Fruit fly (Drosophila melanogaster) whole organism, embryonic: ENCODE results near the gene CG4009.

ENCODE experiments used
- B-H2 ChIP-seq: fragments of 200-800 bp; sonication (Bioruptor generic); optimal IDR thresholded peaks from 2 replicates; lab custom pipeline; 2018; ENCODE audit warnings: missing biosample characterization, mild to moderate bottlenecking, missing genetic modification characterization
- CG13296 ChIP-seq: fragments of 200-800 bp; sonication (Bioruptor generic); optimal IDR thresholded peaks from 3 replicates; lab custom pipeline; 2018; ENCODE audit warnings: missing biosample characterization, mild to moderate bottlenecking, missing genetic modification characterization
- CG13424 ChIP-seq: fragments of 200-800 bp; sonication (Bioruptor generic); optimal IDR thresholded peaks from 2 replicates; lab custom pipeline; 2019; ENCODE audit warnings: missing biosample characterization, mild to moderate bottlenecking, missing genetic modification characterization, moderate library complexity
- CG1603 ChIP-seq: fragments of 200-800 bp; sonication (Bioruptor generic); optimal IDR thresholded peaks from 2 replicates; lab custom pipeline; 2019; ENCODE audit warnings: missing biosample characterization, mild to moderate bottlenecking, missing genetic modification characterization, moderate library complexity
- CG17359 ChIP-seq: fragments of 200-800 bp; sonication (Bioruptor generic); optimal IDR thresholded peaks from 3 replicates; lab custom pipeline; 2018; ENCODE audit warnings: missing biosample characterization, mild to moderate bottlenecking, missing genetic modification characterization, moderate library complexity
- CG17912 ChIP-seq: fragments of 200-800 bp; sonication (Bioruptor generic); optimal IDR thresholded peaks from 2 replicates; lab custom pipeline; 2018; ENCODE audit warnings: missing biosample characterization, mild to moderate bottlenecking, missing genetic modification characterization
- CG18262 ChIP-seq: fragments of 200-800 bp; optimal IDR thresholded peaks from 3 replicates; lab custom pipeline; 2019; ENCODE audit warnings: missing biosample characterization, mild to moderate bottlenecking, missing genetic modification characterization, moderate library complexity
- CG3995 ChIP-seq: fragments of 200-800 bp; sonication (Bioruptor generic); optimal IDR thresholded peaks from 3 replicates; lab custom pipeline; 2016; ENCODE audit warnings: missing biosample characterization, missing genetic modification characterization
- CG42726 ChIP-seq: fragments of 200-800 bp; sonication (Bioruptor generic); IDR thresholded peaks from 2 replicates; pipeline ENCODE4 v1.3.6; 2022; ENCODE audit warnings: missing biosample characterization, missing genetic modification characterization; ENCODE audit not compliant: partially characterized antibody
- CG4730 ChIP-seq: fragments of 200-800 bp; sonication (Bioruptor generic); IDR thresholded peaks from 2 replicates; pipeline ENCODE4 v1.3.6; 2022; ENCODE audit warnings: missing biosample characterization, missing genetic modification characterization
- CG6175 ChIP-seq: fragments of 200-800 bp; sonication (Bioruptor generic); IDR thresholded peaks from 3 replicates; pipeline ENCODE4 v1.3.6; 2022; ENCODE audit warnings: missing biosample characterization, missing genetic modification characterization
- CG6689 ChIP-seq: fragments of 200-800 bp; sonication (Bioruptor generic); IDR thresholded peaks from 2 replicates; pipeline ENCODE4 v1.3.6; 2022; ENCODE audit warnings: missing biosample characterization, missing genetic modification characterization
- CG8924 ChIP-seq: fragments of 200-800 bp; optimal IDR thresholded peaks from 3 replicates; lab custom pipeline; 2019; ENCODE audit warnings: missing biosample characterization, mild to moderate bottlenecking, missing genetic modification characterization, moderate library complexity
- CHES-1-like ChIP-seq: fragments of 200-800 bp; sonication (Bioruptor generic); optimal IDR thresholded peaks from 2 replicates; lab custom pipeline; 2016; ENCODE audit warnings: missing biosample characterization, missing genetic modification characterization
- CkIIα-i1 ChIP-seq: fragments of 200-800 bp; sonication (Bioruptor generic); IDR thresholded peaks from 2 replicates; pipeline ENCODE4 v1.3.6; 2022; ENCODE audit warnings: missing biosample characterization, missing genetic modification characterization
- D19A ChIP-seq: fragments of 200-800 bp; optimal IDR thresholded peaks from 3 replicates; lab custom pipeline; 2019; ENCODE audit warnings: missing biosample characterization, mild to moderate bottlenecking, missing genetic modification characterization, moderate library complexity
- D19B ChIP-seq: fragments of 200-800 bp; sonication (Bioruptor generic); optimal IDR thresholded peaks from 2 replicates; lab custom pipeline; 2017; ENCODE audit warnings: missing biosample characterization, mild to moderate bottlenecking, missing genetic modification characterization
- Ets65A ChIP-seq: fragments of 200-800 bp; sonication (Bioruptor generic); peaks from one replicate; lab custom pipeline; 2016; ENCODE audit warnings: missing biosample characterization, missing genetic modification characterization
- Hey ChIP-seq: fragments of 200-800 bp; sonication (Bioruptor generic); optimal IDR thresholded peaks from 3 replicates; lab custom pipeline; 2018; ENCODE audit warnings: missing biosample characterization, mild to moderate bottlenecking, missing genetic modification characterization
- Hsf ChIP-seq: fragments of 200-800 bp; sonication (Bioruptor generic); optimal IDR thresholded peaks from 3 replicates; lab custom pipeline; 2016; ENCODE audit warnings: missing biosample characterization, missing genetic modification characterization
- Lim3 ChIP-seq: fragments of 200-800 bp; sonication (Bioruptor generic); IDR thresholded peaks from 2 replicates; pipeline ENCODE4 v1.3.6; 2022; ENCODE audit warnings: missing biosample characterization, missing genetic modification characterization
- MBD-R2 ChIP-seq: fragments of 200-800 bp; sonication (Bioruptor generic); IDR thresholded peaks from 2 replicates; pipeline ENCODE4 v1.3.6; 2022; ENCODE audit warnings: missing biosample characterization, missing genetic modification characterization
- NC2β ChIP-seq: fragments of 200-800 bp; sonication (Bioruptor generic); optimal IDR thresholded peaks from 2 replicates; lab custom pipeline; 2016; ENCODE audit warnings: missing biosample characterization, missing genetic modification characterization
- Spps ChIP-seq: fragments of 200-800 bp; sonication (Bioruptor generic); optimal IDR thresholded peaks from 2 replicates; lab custom pipeline; 2018; ENCODE audit warnings: missing biosample characterization, mild to moderate bottlenecking, missing genetic modification characterization
- ase ChIP-seq: fragments of 200-800 bp; sonication (Bioruptor generic); IDR thresholded peaks from 3 replicates; pipeline ENCODE4 v1.3.6; 2022; ENCODE audit warnings: missing biosample characterization, missing genetic modification characterization
- ato ChIP-seq: fragments of 200-800 bp; sonication (Bioruptor generic); IDR thresholded peaks from 2 replicates; pipeline ENCODE4 v1.3.6; 2022; ENCODE audit warnings: missing biosample characterization, missing genetic modification characterization; ENCODE audit not compliant: partially characterized antibody
- bab2 ChIP-seq: fragments of 200-800 bp; sonication (Bioruptor generic); optimal IDR thresholded peaks from 2 replicates; lab custom pipeline; 2016; ENCODE audit warnings: missing biosample characterization, missing genetic modification characterization
- br ChIP-seq: fragments of >200 bp; optimal IDR thresholded peaks from 2 replicates; lab custom pipeline; 2017
- cad ChIP-seq: fragments of >200 bp; optimal IDR thresholded peaks from 2 replicates; lab custom pipeline; 2017; ENCODE audit warnings: missing biosample characterization, missing genetic modification characterization
- cwo ChIP-seq: fragments of 200-800 bp; sonication (Bioruptor generic); optimal IDR thresholded peaks from 3 replicates; lab custom pipeline; 2017; ENCODE audit warnings: missing biosample characterization, missing genetic modification characterization, mild to moderate bottlenecking, moderate library complexity, missing genetic modification reagents
- da ChIP-seq: fragments of 200-800 bp; sonication (Bioruptor generic); optimal IDR thresholded peaks from 2 replicates; lab custom pipeline; 2016; ENCODE audit warnings: missing biosample characterization, missing genetic modification characterization
- en ChIP-seq: fragments of 200-800 bp; sonication (Bioruptor generic); optimal IDR thresholded peaks from 2 replicates; lab custom pipeline; 2016; ENCODE audit warnings: missing biosample characterization, missing genetic modification characterization
- gro ChIP-seq: fragments of 200-800 bp; sonication (Bioruptor generic); optimal IDR thresholded peaks from 2 replicates; lab custom pipeline; 2016; ENCODE audit warnings: missing biosample characterization, missing genetic modification characterization
- jing ChIP-seq: fragments of 200-800 bp; sonication (Bioruptor generic); optimal IDR thresholded peaks from 2 replicates; lab custom pipeline; 2018; ENCODE audit warnings: missing biosample characterization, mild to moderate bottlenecking, missing genetic modification characterization
- jumu ChIP-seq: fragments of 200-800 bp; sonication (Bioruptor generic); optimal IDR thresholded peaks from 3 replicates; lab custom pipeline; 2016; ENCODE audit warnings: missing biosample characterization, missing genetic modification characterization
- kay ChIP-seq: fragments of 200-800 bp; sonication (Bioruptor generic); optimal IDR thresholded peaks from 2 replicates; lab custom pipeline; 2016; ENCODE audit warnings: missing biosample characterization, missing genetic modification characterization
- kni ChIP-seq: fragments of 200-800 bp; sonication (Bioruptor generic); optimal IDR thresholded peaks from 3 replicates; lab custom pipeline; 2017; ENCODE audit warnings: mild to moderate bottlenecking, missing biosample characterization, missing genetic modification reagents, missing genetic modification characterization
- lmd ChIP-seq: fragments of 200-800 bp; sonication (Bioruptor generic); IDR thresholded peaks from 2 replicates; pipeline ENCODE4 v1.3.6; 2022; ENCODE audit warnings: missing biosample characterization, missing genetic modification characterization
- peb ChIP-seq: fragments of 200-800 bp; sonication (Bioruptor generic); IDR thresholded peaks from 2 replicates; pipeline ENCODE4 v1.3.6; 2022; ENCODE audit warnings: missing biosample characterization, missing genetic modification characterization
- pita ChIP-seq: fragments of 200-800 bp; sonication (Bioruptor generic); optimal IDR thresholded peaks from 2 replicates; lab custom pipeline; 2017; ENCODE audit warnings: missing biosample characterization, mild to moderate bottlenecking, missing genetic modification characterization
- rib ChIP-seq: fragments of 200-800 bp; sonication (Bioruptor generic); IDR thresholded peaks from 2 replicates; pipeline ENCODE4 v1.3.6; 2022; ENCODE audit warnings: missing biosample characterization, missing genetic modification characterization
- salm ChIP-seq: fragments of 200-800 bp; sonication (Bioruptor generic); optimal IDR thresholded peaks from 2 replicates; lab custom pipeline; 2018; ENCODE audit warnings: missing biosample characterization, mild to moderate bottlenecking, missing genetic modification characterization
- sr ChIP-seq: fragments of 200-800 bp; sonication (Bioruptor generic); IDR thresholded peaks from 3 replicates; pipeline ENCODE4 v1.3.6; 2022; ENCODE audit warnings: missing biosample characterization, missing genetic modification characterization
- tap ChIP-seq: fragments of 200-800 bp; optimal IDR thresholded peaks from 3 replicates; lab custom pipeline; 2019; ENCODE audit warnings: missing biosample characterization, mild to moderate bottlenecking, missing genetic modification characterization, moderate library complexity
- trem ChIP-seq: fragments of 200-800 bp; optimal IDR thresholded peaks from 3 replicates; lab custom pipeline; 2019; ENCODE audit warnings: missing biosample characterization, mild to moderate bottlenecking, missing genetic modification characterization, moderate library complexity
- ttk ChIP-seq: fragments of 200-800 bp; sonication (Bioruptor generic); IDR thresholded peaks from 2 replicates; pipeline ENCODE4 v2.1.2; 2022; ENCODE audit warnings: missing biosample characterization, missing genetic modification characterization
- twi ChIP-seq: fragments of 200-800 bp; optimal IDR thresholded peaks from 2 replicates; lab custom pipeline; 2019; ENCODE audit warnings: missing biosample characterization, mild to moderate bottlenecking, missing genetic modification characterization, moderate library complexity
- unc-4 ChIP-seq: fragments of 200-800 bp; sonication (Bioruptor generic); IDR thresholded peaks from 2 replicates; pipeline ENCODE4 v1.3.6; 2022; ENCODE audit warnings: missing biosample characterization, missing genetic modification characterization; ENCODE audit not compliant: partially characterized antibody
- wdn ChIP-seq: fragments of 200-800 bp; sonication (Bioruptor generic); IDR thresholded peaks from 2 replicates; pipeline ENCODE4 v1.3.6; 2022; ENCODE audit warnings: missing biosample characterization, missing genetic modification characterization
- wek ChIP-seq: fragments of 200-800 bp; sonication (Bioruptor generic); optimal IDR thresholded peaks from 3 replicates; lab custom pipeline; 2018; ENCODE audit warnings: missing biosample characterization, mild to moderate bottlenecking, missing genetic modification characterization, moderate library complexity

The CG4009 gene

dm6 chr3R:17065018-17065784, 29.4 kb upstream of the CG4009 start (continued):
- TF ChIP-seq Hsf (GFP tag; lab: Kevin White, UChicago) (peak; percentile 95), CG1603 (tag; lab: Kevin White, UChicago) (peak; percentile 96), trem (tag; lab: Kevin White, UChicago) (peak; percentile 91), CG42726 (GFP tag; lab: Robert Waterston, UW) (no peak), pita (no peak), tap (tag; lab: Kevin White, UChicago) (peak; percentile 94), CG4730 (GFP tag; lab: Robert Waterston, UW) (peak; percentile 78), Spps (tag; lab: Kevin White, UChicago) (peak; percentile 77), kay (GFP tag; lab: Kevin White, UChicago) (peak; percentile 81), wdn (peak; percentile 84), sr (GFP tag; lab: Robert Waterston, UW) (peak; percentile 45; the same call in 2 of the 3 replicates), CG6175 (GFP tag; lab: Robert Waterston, UW) (peak; percentile 86), da (peak; percentile 83), unc-4 (GFP tag; lab: Robert Waterston, UW) (no peak), en (GFP tag; lab: Kevin White, UChicago) (peak; percentile 76), CG13296 (peak; percentile 89), br (no peak), Lim3 (GFP tag; lab: Robert Waterston, UW) (peak; percentile 35; the same call in 1 of the 2 replicates), jing (peak; percentile 90), CG3995 (GFP tag; lab: Kevin White, UChicago) (peak; percentile 60), ato (no peak), CG17912 (GFP tag; lab: Kevin White, UChicago) (peak; percentile 88), CG8924 (peak; percentile 97), CG13424 (tag; lab: Kevin White, UChicago) (peak; percentile 95), MBD-R2 (GFP tag; lab: Robert Waterston, UW) (peak; percentile 50; the same call in 1 of the 2 replicates), ase (GFP tag; lab: Robert Waterston, UW) (peak; percentile 81), CkIIα-i1 (peak; percentile 61; the same call in 1 of the 2 replicates), D19B (GFP tag; lab: Kevin White, UChicago) (peak; percentile 85), bab2 (GFP tag; lab: Kevin White, UChicago) (peak; percentile 93), cad (GFP tag; lab: Kevin White, UChicago) (no peak), lmd (GFP tag; lab: Robert Waterston, UW) (peak; percentile 93; the same call in 1 of the 2 replicates), NC2β (GFP tag; lab: Kevin White, UChicago) (peak; percentile 93), CG17359 (tag; lab: Kevin White, UChicago) (peak; percentile 96), CHES-1-like (GFP tag; lab: Kevin White, UChicago) (peak; percentile 90), twi (tag; lab: Kevin White, UChicago) (peak; percentile 74), wek (GFP tag; lab: Kevin White, UChicago) (peak; percentile 77), Hey (tag; lab: Kevin White, UChicago) (peak; percentile 76), kni (peak; percentile 98), D19A (tag; lab: Kevin White, UChicago) (peak; percentile 91), Ets65A (GFP tag; lab: Kevin White, UChicago) (peak; percentile 96), peb (GFP tag; lab: Robert Waterston, UW) (peak; percentile 76), gro (GFP tag; lab: Kevin White, UChicago) (peak; percentile 85), rib (GFP tag; lab: Robert Waterston, UW) (peak; percentile 64), cwo (GFP tag; lab: Kevin White, UChicago) (peak; percentile 93), ttk (GFP tag; lab: Robert Waterston, UW) (peak; percentile 86), CG18262 (peak; percentile 97), B-H2 (GFP tag; lab: Kevin White, UChicago) (peak; percentile 69), CG6689 (peak; percentile 93), salm (tag; lab: Kevin White, UChicago) (peak; percentile 93), jumu (GFP tag; lab: Kevin White, UChicago) (peak; percentile 90)
